Worm (Caenorhabditis elegans) whole organism, L1 larva: Measurements from ENCODE around the gene B0554.4.

ENCODE experiments used
- C16A3.4 ChIP-seq: fragments of 150-350 bp; optimal IDR thresholded peaks from 2 replicates; lab custom pipeline; 2014; ENCODE audit warnings: missing biosample characterization, missing genetic modification characterization
- Y116A8C.19 ChIP-seq: sonication (generic microtip); optimal IDR thresholded peaks from 2 replicates; lab custom pipeline; 2016; ENCODE audit warnings: missing compliant biosample characterization, missing genetic modification characterization, borderline replicate concordance
- aha-1 ChIP-seq: fragments of 150-350 bp; optimal IDR thresholded peaks from 2 replicates; lab custom pipeline; 2014; ENCODE audit warnings: missing biosample characterization, missing genetic modification characterization
- ama-1 ChIP-seq: fragments of 150-350 bp; optimal IDR thresholded peaks from 2 replicates; lab custom pipeline; 2014
- ceh-88 ChIP-seq: fragments of 200-800 bp; sonication (Bioruptor generic); IDR thresholded peaks from 2 replicates; pipeline ENCODE4 v1.3.6; 2022; ENCODE audit warnings: missing genetic modification characterization, missing compliant biosample characterization
- ceh-90 ChIP-seq: sonication (generic microtip); optimal IDR thresholded peaks from 2 replicates; lab custom pipeline; 2016; ENCODE audit warnings: missing genetic modification characterization, missing compliant biosample characterization
- dpl-1 ChIP-seq, 3 experiments: fragments of 150-350 bp in 2 of 3; sonication (generic microtip) in 1 of 3; optimal IDR thresholded peaks; 2 replicates each; lab custom pipeline; 2014 to 2017; ENCODE audit warnings: missing biosample characterization in 3 of 3, missing genetic modification characterization in 3 of 3, missing genetic modification reagents in 3 of 3
- dsc-1 ChIP-seq: sonication (generic microtip); optimal IDR thresholded peaks from 2 replicates; lab custom pipeline; 2016; ENCODE audit warnings: mild to moderate bottlenecking, missing genetic modification characterization, missing compliant biosample characterization
- efl-1 ChIP-seq, 4 experiments: fragments of 150-350 bp; optimal IDR thresholded peaks in 3 of 4; peaks in 1 of 4; 1 replicate in 1 of 4; 2 replicates in 3 of 4; lab custom pipeline; 2014; ENCODE audit warnings: missing biosample characterization in 2 of 4, missing genetic modification characterization in 2 of 4, missing genetic modification reagents in 2 of 4
- egl-13 ChIP-seq: sonication (generic microtip); optimal IDR thresholded peaks from 2 replicates; lab custom pipeline; 2016; ENCODE audit warnings: missing genotype, missing genetic modification reagents, missing genetic modification characterization, missing compliant biosample characterization
- elt-2 ChIP-seq: sonication (generic microtip); optimal IDR thresholded peaks from 2 replicates; lab custom pipeline; 2016; ENCODE audit warnings: missing genetic modification characterization, mild to moderate bottlenecking, inconsistent platforms, missing compliant biosample characterization, missing genetic modification reagents
- ets-5 ChIP-seq: fragments of 200-800 bp; sonication (Bioruptor generic); IDR thresholded peaks from 2 replicates; pipeline ENCODE4 v1.3.6; 2022; ENCODE audit warnings: missing genetic modification characterization, missing compliant biosample characterization
- fkh-10 ChIP-seq: sonication (generic microtip); optimal IDR thresholded peaks from 2 replicates; lab custom pipeline; 2017; ENCODE audit warnings: missing biosample characterization, missing genetic modification reagents, missing genetic modification characterization
- fkh-8 ChIP-seq: sonication (generic microtip); optimal IDR thresholded peaks from 2 replicates; lab custom pipeline; 2016; ENCODE audit warnings: mild to moderate bottlenecking, missing genetic modification characterization, missing compliant biosample characterization
- grh-1 ChIP-seq: fragments of 200-800 bp; sonication (Bioruptor generic); IDR thresholded peaks from 2 replicates; pipeline ENCODE4 v1.3.6; 2022; ENCODE audit warnings: missing genetic modification reagents, missing genetic modification characterization, missing compliant biosample characterization
- hlh-17 ChIP-seq: fragments of 200-800 bp; sonication (Bioruptor generic); optimal IDR thresholded peaks from 2 replicates; lab custom pipeline; 2018; ENCODE audit warnings: missing genetic modification characterization, mild to moderate bottlenecking, missing compliant biosample characterization, moderate library complexity, borderline replicate concordance
- lin-14 ChIP-seq: fragments of 200-800 bp; sonication (Bioruptor generic); optimal IDR thresholded peaks from 2 replicates; lab custom pipeline; 2018; ENCODE audit warnings: mild to moderate bottlenecking, missing genetic modification characterization, moderate library complexity, missing compliant biosample characterization
- lin-35 ChIP-seq, 2 experiments: fragments of 150-350 bp; optimal IDR thresholded peaks; 2 replicates each; lab custom pipeline; 2014; ENCODE audit warnings: missing biosample characterization in 2 of 2, missing genetic modification characterization in 2 of 2, missing genetic modification reagents in 2 of 2
- lir-3 ChIP-seq: sonication (generic microtip); optimal IDR thresholded peaks from 2 replicates; lab custom pipeline; 2016; ENCODE audit warnings: mild to moderate bottlenecking, missing genetic modification characterization, moderate library complexity, missing compliant biosample characterization; ENCODE audit not compliant: poor library complexity
- lsy-2 ChIP-seq, 2 experiments: fragments of 150-350 bp; optimal IDR thresholded peaks; 2 replicates each; lab custom pipeline; 2014; ENCODE audit warnings: missing biosample characterization in 2 of 2, missing genetic modification characterization in 2 of 2
- mab-9 ChIP-seq: fragments of 200-800 bp; sonication (Bioruptor generic); IDR thresholded peaks from 2 replicates; pipeline ENCODE4 v1.3.6; 2022; ENCODE audit warnings: missing genetic modification reagents, missing genetic modification characterization, missing compliant biosample characterization
- nhr-19 ChIP-seq: fragments of 200-800 bp; sonication (Bioruptor generic); conservative IDR thresholded peaks from 2 replicates; pipeline ENCODE4 v1.3.6; 2022; ENCODE audit warnings: missing genetic modification characterization, missing compliant biosample characterization
- nhr-20 ChIP-seq: sonication (generic microtip); optimal IDR thresholded peaks from 2 replicates; lab custom pipeline; 2016; ENCODE audit warnings: mild to moderate bottlenecking, missing genetic modification characterization, missing compliant biosample characterization
- nhr-237 ChIP-seq: fragments of 150-350 bp; optimal IDR thresholded peaks from 2 replicates; lab custom pipeline; 2014; ENCODE audit warnings: missing biosample characterization, missing genetic modification characterization
- nhr-47 ChIP-seq: sonication (generic microtip); optimal IDR thresholded peaks from 2 replicates; lab custom pipeline; 2016; ENCODE audit warnings: mild to moderate bottlenecking, missing genetic modification characterization, moderate library complexity, missing compliant biosample characterization
- nhr-77 ChIP-seq: fragments of 150-350 bp; optimal IDR thresholded peaks from 2 replicates; lab custom pipeline; 2014; ENCODE audit warnings: missing biosample characterization, missing genetic modification characterization
- nhr-85 ChIP-seq: sonication (generic microtip); peaks from one replicate; lab custom pipeline; 2016; ENCODE audit warnings: missing genetic modification characterization, inconsistent platforms, missing compliant biosample characterization
- pax-3 ChIP-seq: fragments of 200-800 bp; sonication (Bioruptor generic); optimal IDR thresholded peaks from 2 replicates; lab custom pipeline; 2018; ENCODE audit warnings: mild to moderate bottlenecking, missing genetic modification characterization, moderate library complexity, missing compliant biosample characterization
- rnt-1 ChIP-seq: sonication (generic microtip); optimal IDR thresholded peaks from 2 replicates; lab custom pipeline; 2016; ENCODE audit warnings: mild to moderate bottlenecking, missing genetic modification characterization, moderate library complexity, missing compliant biosample characterization
- snpc-4 ChIP-seq: fragments of 150-350 bp; optimal IDR thresholded peaks from 2 replicates; lab custom pipeline; 2014; ENCODE audit warnings: missing biosample characterization, missing genetic modification characterization
- snu-23 ChIP-seq: sonication (generic microtip); optimal IDR thresholded peaks from 2 replicates; lab custom pipeline; 2016; ENCODE audit warnings: missing genetic modification characterization, missing compliant biosample characterization
- sox-4 ChIP-seq: sonication (generic microtip); optimal IDR thresholded peaks from 2 replicates; lab custom pipeline; 2016; ENCODE audit warnings: missing genetic modification characterization, missing compliant biosample characterization
- tbx-2 ChIP-seq: sonication (generic microtip); optimal IDR thresholded peaks from 2 replicates; lab custom pipeline; 2016; ENCODE audit warnings: missing genetic modification characterization, missing compliant biosample characterization
- unc-130 ChIP-seq: fragments of 150-350 bp; optimal IDR thresholded peaks from 2 replicates; lab custom pipeline; 2017; ENCODE audit warnings: missing biosample characterization, missing genetic modification characterization, inconsistent platforms
- unc-98 ChIP-seq: fragments of 200-800 bp; sonication (Bioruptor generic); IDR thresholded peaks from 2 replicates; pipeline ENCODE4 v1.3.6; 2022; ENCODE audit warnings: missing genetic modification characterization, missing compliant biosample characterization
- zip-4 ChIP-seq: fragments of 200-800 bp; sonication (Bioruptor generic); optimal IDR thresholded peaks from 2 replicates; lab custom pipeline; 2018; ENCODE audit warnings: mild to moderate bottlenecking, missing genetic modification characterization, moderate library complexity, missing compliant biosample characterization
- ztf-11 ChIP-seq, 2 experiments: sonication (generic microtip); optimal IDR thresholded peaks; 2 replicates each; lab custom pipeline; 2016 to 2017; ENCODE audit warnings: missing genetic modification characterization in 2 of 2, missing biosample characterization in 1 of 2, missing compliant biosample characterization in 1 of 2
- ztf-4 ChIP-seq: fragments of 150-350 bp; optimal IDR thresholded peaks from 2 replicates; lab custom pipeline; 2014; ENCODE audit warnings: missing biosample characterization, missing genetic modification characterization

Gene B0554.4

DNA sequence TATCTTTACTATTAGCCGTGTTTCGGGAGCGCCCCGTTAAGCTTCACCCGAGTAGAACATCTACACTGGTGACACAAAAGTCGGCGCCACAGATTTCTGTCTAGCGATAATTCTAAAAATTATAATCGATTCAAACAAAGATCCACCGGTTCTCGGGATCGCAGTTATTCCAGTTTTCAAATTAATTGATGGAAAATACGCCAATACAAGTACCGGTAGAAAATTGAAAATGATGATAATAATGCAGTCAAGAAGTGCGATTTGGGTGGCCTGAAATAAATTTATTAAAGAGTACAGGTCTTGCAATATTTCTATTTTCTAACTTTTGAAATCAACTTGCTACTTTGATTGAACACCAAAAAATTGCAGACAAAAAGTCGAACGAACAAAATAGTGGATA, 38.6 kb downstream of the B0554.4 start:
- TF ChIP-seq ama-1 (lab: Kevin White, UChicago) (no peak), efl-1 (optimal IDR thresholded peaks at IDR 0.05; lab: Kevin White, UChicago) (no peak), efl-1 (GFP tag; optimal IDR thresholded peaks at IDR 0.05 in 1 of 2; lab: Kevin White, UChicago) (peak in 1 of 2 experiments; percentile 85)

DNA sequence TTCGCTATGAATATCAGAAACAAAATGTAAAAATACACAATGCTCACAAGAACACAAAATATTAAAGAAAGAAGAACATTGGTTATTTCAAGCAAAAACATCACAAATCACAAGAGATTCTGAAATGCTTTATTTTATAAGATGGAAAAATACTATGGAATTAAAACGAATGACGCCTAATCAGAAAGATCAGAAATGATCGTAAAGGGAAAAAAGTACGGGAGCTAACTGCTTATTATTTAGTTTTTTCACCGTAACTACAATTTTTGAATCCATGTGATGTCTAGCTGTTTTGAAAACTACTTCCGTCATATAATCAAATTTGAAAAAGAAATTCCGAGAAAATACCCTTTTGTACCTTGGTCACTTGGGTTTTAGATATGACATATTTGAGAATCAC, 39.5 kb downstream of the B0554.4 start, which contains the start of gene srbc-57:
Gene srbc-57 (minus strand): TSS at position 101 of the 400 bp plus-strand sequence.
- TF ChIP-seq C16A3.4 (tag; lab: Kevin White, UChicago) (no peak), rnt-1 (no peak), fkh-8 (peak; percentile 14), nhr-85 (tag; lab: Kevin White, UChicago) (no peak)

DNA sequence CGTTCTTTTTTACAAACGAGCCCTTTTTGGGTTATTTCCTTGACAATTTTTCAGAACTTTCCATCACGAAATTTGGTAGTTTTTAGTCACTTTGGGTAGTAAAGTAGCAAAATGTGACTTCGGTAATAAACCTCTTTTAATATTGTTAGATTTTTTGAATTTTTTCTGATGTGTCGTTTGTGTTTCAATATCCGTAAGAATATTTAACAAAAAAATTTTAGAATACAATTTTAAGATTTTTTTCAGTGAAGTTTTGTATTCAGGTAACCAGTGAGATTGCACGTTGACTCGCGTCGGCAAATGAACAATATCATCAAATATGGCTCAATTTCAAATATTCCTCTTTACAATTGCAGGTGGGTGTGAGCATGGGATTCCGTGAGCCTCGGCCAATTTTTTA, 43.6 kb downstream of the B0554.4 start, which contains the start of gene srt-31:
Gene srt-31 (plus strand): TSS at position 301 of the 400 bp plus-strand sequence.
- TF ChIP-seq unc-98 (GFP tag; lab: Robert Waterston, UW) = no peak
- TF ChIP-seq tbx-2 (tag; lab: Kevin White, UChicago) = no peak
- TF ChIP-seq nhr-77 (tag; lab: Kevin White, UChicago) = no peak
- TF ChIP-seq ztf-11 (tag; optimal IDR thresholded peaks at IDR 0.05; lab: Kevin White, UChicago) = no peak
- TF ChIP-seq snu-23 (GFP tag; lab: Kevin White, UChicago) = no peak
- TF ChIP-seq egl-13 (tag; lab: Kevin White, UChicago) = no peak
- no peak for TF ChIP-seq ztf-4 (tag; lab: Kevin White, UChicago)
- TF ChIP-seq sox-4 (tag; lab: Kevin White, UChicago) = no peak
- TF ChIP-seq snpc-4 = no peak

DNA sequence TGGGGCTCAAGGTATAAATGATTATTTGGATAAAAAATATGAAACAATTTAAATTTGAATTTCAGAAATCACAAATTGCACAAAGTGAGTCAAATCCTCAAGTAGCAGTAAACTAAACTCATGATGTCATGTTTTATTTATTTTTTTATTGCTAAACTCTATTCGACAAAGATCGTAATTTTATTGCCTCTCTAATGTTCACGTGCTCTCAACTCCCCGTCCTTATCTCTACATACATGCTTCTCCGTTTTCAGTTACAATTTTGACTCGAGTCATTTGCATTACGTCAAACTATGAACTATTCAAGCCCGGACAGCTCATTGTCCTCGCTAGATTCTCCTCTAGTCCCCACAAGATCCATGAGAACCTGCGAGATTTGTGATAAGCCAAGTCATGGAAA, 45.6 kb downstream of the B0554.4 start, which contains the start of gene nhr-99:
Gene nhr-99 (plus strand): TSS at position 263 of the 400 bp plus-strand sequence.
- TF ChIP-seq nhr-20 (tag; lab: Kevin White, UChicago) (peak; percentile 40), lin-35 (GFP tag; optimal IDR thresholded peaks at IDR 0.05; lab: Kevin White, UChicago) (peak in 1 of 2 experiments; percentile 10), unc-98 (GFP tag; lab: Robert Waterston, UW) (no peak), elt-2 (tag; lab: Kevin White, UChicago) (peak; percentile 62)

DNA sequence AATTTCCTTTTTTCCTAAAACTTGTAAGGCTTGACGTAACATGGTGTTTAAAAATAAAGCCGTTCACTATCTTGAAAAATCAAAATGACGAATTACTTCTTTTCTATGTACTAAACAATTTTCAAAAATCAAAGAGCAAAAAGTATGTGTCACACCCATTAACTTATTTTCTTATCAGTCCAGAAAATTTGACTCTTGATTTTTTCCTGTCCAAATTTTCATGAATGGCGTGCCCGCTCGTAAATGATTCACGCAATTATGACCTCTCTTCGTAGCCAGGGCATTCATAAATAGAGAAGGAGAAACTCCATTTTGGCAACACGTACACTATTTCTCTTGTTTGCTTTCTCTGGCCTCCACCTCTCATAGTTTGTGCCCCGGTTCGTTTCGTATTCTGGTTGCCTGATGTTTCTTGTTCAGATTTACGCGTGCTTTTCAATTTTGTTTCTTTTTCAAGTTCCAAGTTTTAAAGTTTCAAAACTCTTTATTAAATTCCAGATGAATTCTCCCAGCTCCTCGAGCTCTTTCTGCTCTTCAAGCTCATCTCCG, 48.8 kb downstream of the B0554.4 start, which contains the start of gene nhr-55:
Gene nhr-55 (plus strand): TSS at position 499 of the 549 bp plus-strand sequence.
- TF ChIP-seq egl-13 (tag; lab: Kevin White, UChicago) = no peak
- no peak for TF ChIP-seq unc-130 (tag; lab: Kevin White, UChicago)
- peak; percentile 5 for TF ChIP-seq fkh-8
- TF ChIP-seq nhr-77 (tag; lab: Kevin White, UChicago) = no peak
- peak; percentile 14 for TF ChIP-seq elt-2 (tag; lab: Kevin White, UChicago)
- peak in 1 of 2 experiments; percentile 1 for TF ChIP-seq lin-35 (GFP tag; optimal IDR thresholded peaks at IDR 0.05; lab: Kevin White, UChicago)
- TF ChIP-seq, all 84 proteins: peak for 3

DNA sequence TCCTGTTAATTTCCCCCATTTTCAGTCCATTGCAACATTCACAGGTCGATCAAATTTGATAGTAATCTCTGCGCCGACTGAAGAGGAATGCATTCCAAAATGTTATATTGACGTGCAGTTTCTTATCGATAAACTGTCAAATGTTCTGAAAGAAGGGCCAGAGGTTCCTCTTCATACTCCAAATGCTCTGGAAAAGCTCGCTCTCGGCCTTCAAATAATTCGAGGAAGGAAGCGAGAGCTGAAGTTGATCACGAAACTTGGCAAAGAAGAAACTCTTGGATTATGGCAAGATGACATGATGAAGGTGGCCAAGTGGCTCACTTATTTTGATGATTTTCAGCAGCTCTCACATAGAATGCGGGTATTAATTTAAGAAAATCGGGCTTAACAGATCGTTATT, 50.1 kb downstream of the B0554.4 start:
- TF ChIP-seq lir-3 (tag; lab: Kevin White, UChicago) (no peak), rnt-1 (no peak), nhr-20 (tag; lab: Kevin White, UChicago) (no peak), ets-5 (no peak), nhr-47 (tag; lab: Kevin White, UChicago) (no peak), ceh-88 (no peak), C16A3.4 (tag; lab: Kevin White, UChicago) (no peak), zip-4 (GFP tag; lab: Kevin White, UChicago) (no peak), dsc-1 (tag; lab: Kevin White, UChicago) (no peak), grh-1 (GFP tag; lab: Robert Waterston, UW) (no peak)

DNA sequence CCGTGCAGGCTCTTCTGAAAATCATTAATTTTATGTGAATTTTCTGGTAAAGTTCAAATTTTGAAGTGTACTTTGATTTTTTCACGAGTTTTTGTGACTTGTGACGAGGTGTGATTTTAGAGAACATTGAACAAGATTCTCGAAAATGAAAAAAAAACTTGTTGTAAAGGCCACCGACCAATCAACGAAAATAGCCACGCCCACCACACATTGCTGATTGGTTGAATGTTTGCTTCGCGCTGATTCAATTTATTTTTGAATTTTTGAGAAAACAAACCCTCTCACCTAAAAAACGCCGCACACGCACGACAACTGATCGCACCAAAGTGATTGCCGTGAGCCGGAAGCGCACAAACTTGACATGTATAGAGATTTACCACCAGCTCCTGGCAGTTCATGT, 53.9 kb downstream of the B0554.4 start:
- TF ChIP-seq mab-9 (GFP tag; lab: Robert Waterston, UW) (no peak), ceh-90 (tag; lab: Kevin White, UChicago) (no peak), nhr-237 (tag; lab: Kevin White, UChicago) (no peak), nhr-19 (GFP tag; lab: Robert Waterston, UW) (no peak), hlh-17 (GFP tag; lab: Kevin White, UChicago) (no peak), lsy-2 (tag; optimal IDR thresholded peaks at IDR 0.05; lab: Kevin White, UChicago) (no peak), dsc-1 (tag; lab: Kevin White, UChicago) (no peak), lin-14 (GFP tag; lab: Kevin White, UChicago) (no peak), nhr-77 (tag; lab: Kevin White, UChicago) (no peak), fkh-10 (no peak), Y116A8C.19 (tag; lab: Kevin White, UChicago) (no peak), unc-130 (tag; lab: Kevin White, UChicago) (no peak), dpl-1 (GFP tag; optimal IDR thresholded peaks at IDR 0.05; lab: Kevin White, UChicago) (no peak), pax-3 (tag; lab: Kevin White, UChicago) (no peak), aha-1 (tag; lab: Kevin White, UChicago) (no peak)
